Worm (Caenorhabditis elegans): Measurements from ENCODE around the gene Y75B12B.11.

- TF ChIP-seq ceh-14 (tag; optimal IDR thresholded peaks at IDR 0.05) (no peak), pha-4 (tag; optimal IDR thresholded peaks at IDR 0.05) (no peak), dmd-4 (tag; optimal IDR thresholded peaks at IDR 0.05; ENCODE audit: borderline replicate concordance) (no peak), ama-1 (optimal IDR thresholded peaks at IDR 0.05) (no peak), K02D7.2 (tag; optimal IDR thresholded peaks at IDR 0.05) (no peak), zip-5 (tag; optimal IDR thresholded peaks at IDR 0.05) (no peak), madf-2 (tag; optimal IDR thresholded peaks at IDR 0.05) (no peak)
Observed at ce11 chrV:15189567-15189966, 1.5 kb upstream of the Y75B12B.11 start, which contains the start of gene cyn-3.
